Worm (Caenorhabditis elegans) whole organism, L2 larva: ENCODE results near the gene Y54G11A.2.

ENCODE experiments used
- ZK546.5 ChIP-seq: sonication (generic microtip); optimal IDR thresholded peaks from 2 replicates; lab custom pipeline; 2017; ENCODE audit warnings: missing biosample characterization, missing genetic modification characterization
- lin-13 ChIP-seq: fragments of 150-350 bp; optimal IDR thresholded peaks from 2 replicates; lab custom pipeline; 2014; ENCODE audit warnings: missing biosample characterization, missing genetic modification reagents, missing genetic modification characterization
- lin-39 ChIP-seq: fragments of 150-350 bp; optimal IDR thresholded peaks from 2 replicates; lab custom pipeline; 2014; ENCODE audit warnings: missing biosample characterization, missing genetic modification reagents, missing genetic modification characterization
- ztf-11 ChIP-seq: sonication (generic microtip); optimal IDR thresholded peaks from 2 replicates; lab custom pipeline; 2017; ENCODE audit warnings: missing biosample characterization, missing genetic modification characterization
- ztf-4 ChIP-seq: fragments of 150-350 bp; optimal IDR thresholded peaks from 2 replicates; lab custom pipeline; 2014; ENCODE audit warnings: missing biosample characterization, missing genetic modification characterization

DNA sequence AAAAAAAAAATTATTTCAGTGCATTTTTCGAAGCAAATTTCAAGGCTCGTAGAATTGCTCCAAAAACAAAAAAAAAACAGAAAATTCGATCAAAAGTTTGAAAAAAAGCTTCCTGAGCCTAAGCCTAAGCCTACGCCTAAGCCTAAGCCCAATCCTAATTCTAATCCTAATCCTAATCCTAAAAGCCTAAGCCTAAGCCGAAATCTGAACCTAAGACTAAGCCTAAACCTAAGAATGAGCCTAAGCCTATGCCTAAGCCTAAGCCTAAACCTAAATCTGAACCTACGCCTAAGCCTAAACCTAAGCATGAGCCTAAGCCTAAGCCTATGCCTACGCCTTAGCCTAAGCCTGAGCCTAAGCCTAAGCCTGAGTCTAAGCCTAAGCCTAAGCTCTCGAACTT, 45.9 kb upstream of the Y54G11A.2 start:
- no peak for TF ChIP-seq lin-39
- no peak for TF ChIP-seq ztf-4
- TF ChIP-seq ztf-11 (tag; lab: Kevin White, UChicago), result no peak
- TF ChIP-seq ZK546.5 (tag; lab: Kevin White, UChicago), result no peak
- TF ChIP-seq lin-13 (GFP tag; lab: Kevin White, UChicago), result no peak
